Worm (Caenorhabditis elegans): ENCODE results near the gene hlh-30.

ce11 chrIV:4051539-4051938, 16.8 kb upstream of the hlh-30 start, which contains the start of gene wrt-5:
- no peak for TF ChIP-seq lsy-2 (tag; optimal IDR thresholded peaks at IDR 0.05)
- TF ChIP-seq lin-39 (tag; optimal IDR thresholded peaks at IDR 0.05): no peak

All from whole organism, L1 larva.